Fruit fly (Drosophila melanogaster) Kc167 (cell line): ENCODE measurements around the gene CSN8.

ENCODE experiments used
- Myc ChIP-seq: fragments of >200 bp; optimal IDR thresholded peaks from 2 replicates; lab custom pipeline; 2017; ENCODE audit warnings: missing external identifiers
- h ChIP-seq: fragments of >200 bp; optimal IDR thresholded peaks from 3 replicates; lab custom pipeline; 2018; ENCODE audit warnings: missing external identifiers
- psq ChIP-seq: fragments of >200 bp; optimal IDR thresholded peaks from 2 replicates; lab custom pipeline; 2017; ENCODE audit warnings: missing external identifiers

dm6 chr2L:8362273-8362954, 2.2 kb upstream of the CSN8 start, which contains the start of gene CG7627:
- TF ChIP-seq h (no peak), psq (lab: Kevin White, UChicago) (no peak), Myc (lab: Kevin White, UChicago) (no peak)
